Fruit fly (Drosophila melanogaster): Measurements from ENCODE around the gene CG6041.

- no peak for TF ChIP-seq CG8119 (GFP tag; IDR thresholded peaks at IDR 0.05)
- TF ChIP-seq CG3032 (tag; optimal IDR thresholded peaks at IDR 0.05) = no peak
- TF ChIP-seq CG6276 (GFP tag; optimal IDR thresholded peaks at IDR 0.05) = no peak
- TF ChIP-seq Hr39 (GFP tag; optimal IDR thresholded peaks at IDR 0.05) = no peak
- no peak for TF ChIP-seq CG10669 (GFP tag; optimal IDR thresholded peaks at IDR 0.05)
- TF ChIP-seq dsx (GFP tag; optimal IDR thresholded peaks at IDR 0.05; ENCODE audit: poor library complexity, severe bottlenecking) = no peak
Measured at dm6 chrX:5955207-5955679, 7.3 kb downstream of the CG6041 start, which contains the start of gene CG6067.

All from whole organism, prepupa.